Fruit fly (Drosophila melanogaster): ENCODE measurements around the gene CG4887.

The CG4887 gene

DNA sequence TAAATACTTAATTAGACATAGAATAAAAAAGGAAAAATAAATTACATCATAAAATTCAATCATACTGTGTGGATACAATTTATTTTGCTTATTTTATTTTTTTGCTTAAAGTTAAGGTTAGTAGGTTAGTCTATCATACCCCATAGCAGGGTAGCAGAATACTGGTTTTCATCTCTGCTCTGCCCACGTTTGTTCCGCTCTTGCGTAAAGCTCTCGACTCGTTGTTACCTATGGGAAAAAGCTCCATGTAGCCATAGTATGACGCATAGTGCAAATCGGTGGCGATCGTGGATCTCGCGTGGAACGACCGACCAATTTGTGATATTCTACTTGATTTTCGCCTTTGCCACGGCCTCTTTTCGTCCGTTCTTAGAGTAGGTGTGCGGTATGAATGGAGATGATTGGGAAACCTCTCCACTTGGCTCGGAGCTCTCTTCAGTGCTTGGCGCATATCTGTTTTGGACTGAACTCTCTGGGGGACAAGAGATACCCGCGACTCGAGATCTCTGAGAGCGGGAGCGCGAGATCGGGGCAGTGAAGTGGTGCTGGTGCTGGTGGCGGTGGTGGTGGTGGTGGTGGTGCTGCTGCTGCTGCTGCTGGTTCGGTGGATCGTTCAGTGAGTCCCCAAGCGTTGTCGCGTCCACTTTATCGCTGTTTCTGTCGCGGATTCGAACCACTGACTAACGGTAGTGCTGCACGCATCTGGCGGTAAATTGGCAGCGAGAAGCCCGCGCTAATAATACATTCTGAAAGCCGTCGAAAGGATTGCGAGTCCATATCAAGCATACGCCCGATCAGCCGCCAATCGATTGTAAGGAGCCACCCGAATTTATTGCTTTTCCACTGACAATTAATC lies 13.1 kb downstream of the CG4887 start, which contains the start of gene CG5001 (continued):
- TF ChIP-seq stwl (tag; optimal IDR thresholded peaks at IDR 0.05) (peak; percentile 23), Oli (tag; optimal IDR thresholded peaks at IDR 0.05) (peak; percentile 83), lov (optimal IDR thresholded peaks at IDR 0.05) (no peak), lov (GFP tag; IDR thresholded peaks at IDR 0.05) (peak; percentile 70; the same call in 1 of the 3 replicates), Asciz (GFP tag; optimal IDR thresholded peaks at IDR 0.05) (no peak), CG8765 (GFP tag; IDR thresholded peaks at IDR 0.05) (no peak), CG34224 (GFP tag; IDR thresholded peaks at IDR 0.05; ENCODE audit: partially characterized antibody) (peak; percentile 50; the same call in 1 of the 3 replicates), Nf-YC (tag; optimal IDR thresholded peaks at IDR 0.05) (peak; percentile 82), CG18599 (GFP tag; optimal IDR thresholded peaks at IDR 0.05) (peak; percentile 90), CG13287 (GFP tag; IDR thresholded peaks at IDR 0.05; ENCODE audit: partially characterized antibody) (peak; percentile 58), croc (GFP tag; conservative IDR thresholded peaks at IDR 0.05) (peak; percentile 36; the same call in 1 of the 3 replicates), pros (GFP tag; optimal IDR thresholded peaks at IDR 0.05) (no peak), CG1602 (GFP tag; optimal IDR thresholded peaks at IDR 0.05) (peak; percentile 73), CG12155 (GFP tag; optimal IDR thresholded peaks at IDR 0.05) (peak; percentile 83), NfI (GFP tag; optimal IDR thresholded peaks at IDR 0.05) (peak; percentile 79), B-H1 (GFP tag; IDR thresholded peaks at IDR 0.05) (peak; percentile 76), Scr (GFP tag; IDR thresholded peaks at IDR 0.05; ENCODE audit: partially characterized antibody) (0 out of 2 replicates have a peak, but pooled peaks have one; percentile 12), CG7745 (tag; optimal IDR thresholded peaks at IDR 0.05) (no peak), seq (GFP tag; IDR thresholded peaks at IDR 0.05) (peak; percentile 61), sd (tag; optimal IDR thresholded peaks at IDR 0.05) (peak; percentile 25), pzg (GFP tag; optimal IDR thresholded peaks at IDR 0.05) (peak; percentile 2), eyg (GFP tag; optimal IDR thresholded peaks at IDR 0.05) (peak; percentile 55), Atf-2 (GFP tag; optimal IDR thresholded peaks at IDR 0.05) (peak; percentile 54), pita (GFP tag; optimal IDR thresholded peaks at IDR 0.05) (no peak), cwo (GFP tag; optimal IDR thresholded peaks at IDR 0.05) (peak; percentile 76), lmd (GFP tag; IDR thresholded peaks at IDR 0.05) (peak; percentile 85), CG14441 (GFP tag; IDR thresholded peaks at IDR 0.05) (peak; percentile 83), Doc3 (GFP tag; IDR thresholded peaks at IDR 0.05; ENCODE audit: partially characterized antibody) (no peak), CG3065 (GFP tag; optimal IDR thresholded peaks at IDR 0.05) (no peak), CG6683 (GFP tag; optimal IDR thresholded peaks at IDR 0.05) (peak; percentile 83), CG6813 (GFP tag; optimal IDR thresholded peaks at IDR 0.05) (peak; percentile 75), Meics (GFP tag; optimal IDR thresholded peaks at IDR 0.05) (peak; percentile 84), CG6765 (GFP tag; optimal IDR thresholded peaks at IDR 0.05) (peak; percentile 80), kah (GFP tag; optimal IDR thresholded peaks at IDR 0.05) (peak; percentile 72), NFAT (GFP tag; IDR thresholded peaks at IDR 0.05) (peak; percentile 90), zen (tag; optimal IDR thresholded peaks at IDR 0.05) (peak; percentile 70), CG7556 (GFP tag; optimal IDR thresholded peaks at IDR 0.05) (peak; percentile 82), CG11695 (GFP tag; IDR thresholded peaks at IDR 0.05) (peak; percentile 86), Fer2 (tag; optimal IDR thresholded peaks at IDR 0.05) (peak; percentile 82), Sox102F (GFP tag; optimal IDR thresholded peaks at IDR 0.05) (peak; percentile 92), CG12219 (GFP tag; optimal IDR thresholded peaks at IDR 0.05) (peak; percentile 65), Side (GFP tag; optimal IDR thresholded peaks at IDR 0.05) (peak; percentile 56), CG11504 (tag; optimal IDR thresholded peaks at IDR 0.05) (no peak), CG10654 (GFP tag; optimal IDR thresholded peaks at IDR 0.05) (peak; percentile 74), jigr1 (GFP tag; IDR thresholded peaks at IDR 0.05) (no peak), unpg (GFP tag; optimal IDR thresholded peaks at IDR 0.05) (peak; percentile 93), Ets97D (GFP tag; optimal IDR thresholded peaks at IDR 0.05) (peak; percentile 34)
